Fruit fly (Drosophila melanogaster) whole organism, prepupa: ENCODE measurements around the gene CG17141.

ENCODE experiments used
- CG10669 ChIP-seq: fragments of 200-800 bp; sonication (Bioruptor generic); optimal IDR thresholded peaks from 3 replicates; lab custom pipeline; 2018; ENCODE audit warnings: missing biosample characterization, mild to moderate bottlenecking, missing genetic modification characterization, moderate library complexity
- CG11294 ChIP-seq: fragments of 200-800 bp; sonication (Bioruptor generic); IDR thresholded peaks from 2 replicates; pipeline ENCODE4 v1.3.6; 2022; ENCODE audit warnings: missing biosample characterization, missing genetic modification characterization
- CG11902 ChIP-seq: fragments of 200-800 bp; sonication (Bioruptor generic); optimal IDR thresholded peaks from 3 replicates; lab custom pipeline; 2016; ENCODE audit warnings: missing biosample characterization, missing genetic modification characterization
- CG15336 ChIP-seq: fragments of 200-800 bp; sonication (Bioruptor generic); IDR thresholded peaks from 2 replicates; pipeline ENCODE4 v1.3.6; 2022; ENCODE audit warnings: missing biosample characterization, missing genetic modification characterization
- CG1621 ChIP-seq: fragments of 200-800 bp; sonication (Bioruptor generic); optimal IDR thresholded peaks from 3 replicates; lab custom pipeline; 2018; ENCODE audit warnings: missing biosample characterization, mild to moderate bottlenecking, missing genetic modification characterization
- CG3032 ChIP-seq: fragments of 200-800 bp; optimal IDR thresholded peaks from 2 replicates; lab custom pipeline; 2019; ENCODE audit warnings: missing biosample characterization, mild to moderate bottlenecking, missing genetic modification characterization, moderate library complexity
- CG31627 ChIP-seq: fragments of 200-800 bp; sonication (Bioruptor generic); optimal IDR thresholded peaks from 3 replicates; lab custom pipeline; 2016; ENCODE audit warnings: missing biosample characterization, missing genetic modification characterization
- CG32006 ChIP-seq: fragments of 200-800 bp; sonication (Bioruptor generic); optimal IDR thresholded peaks from 3 replicates; lab custom pipeline; 2017; ENCODE audit warnings: missing biosample characterization, mild to moderate bottlenecking, missing genetic modification characterization
- CG3919 ChIP-seq: fragments of 200-800 bp; sonication (Bioruptor generic); optimal IDR thresholded peaks from 3 replicates; lab custom pipeline; 2016; ENCODE audit warnings: missing biosample characterization, missing genetic modification characterization
- CG4318 ChIP-seq: fragments of 200-800 bp; sonication (Bioruptor generic); optimal IDR thresholded peaks from 3 replicates; lab custom pipeline; 2017; ENCODE audit warnings: missing biosample characterization, mild to moderate bottlenecking, missing genetic modification characterization
- CG6276 ChIP-seq: fragments of 200-800 bp; sonication (Bioruptor generic); optimal IDR thresholded peaks from 2 replicates; lab custom pipeline; 2017; ENCODE audit warnings: missing biosample characterization, mild to moderate bottlenecking, missing genetic modification characterization
- CG6854 ChIP-seq: fragments of 200-800 bp; sonication (Bioruptor generic); optimal IDR thresholded peaks from 2 replicates; lab custom pipeline; 2017; ENCODE audit warnings: missing biosample characterization, mild to moderate bottlenecking, missing genetic modification characterization
- CG7368 ChIP-seq: fragments of 200-800 bp; sonication (Bioruptor generic); optimal IDR thresholded peaks from 3 replicates; lab custom pipeline; 2016; ENCODE audit warnings: missing biosample characterization, missing genetic modification characterization
- CG8119 ChIP-seq: fragments of 200-800 bp; sonication (Bioruptor generic); IDR thresholded peaks from 3 replicates; pipeline ENCODE4 v1.3.6; 2022; ENCODE audit warnings: missing biosample characterization, missing genetic modification characterization
- CG8632 ChIP-seq: fragments of 200-800 bp; sonication (Bioruptor generic); optimal IDR thresholded peaks from 3 replicates; lab custom pipeline; 2016; ENCODE audit warnings: missing biosample characterization, missing genetic modification characterization
- CG9139 ChIP-seq: fragments of 200-800 bp; sonication (Bioruptor generic); optimal IDR thresholded peaks from 3 replicates; lab custom pipeline; 2017; ENCODE audit warnings: missing biosample characterization, mild to moderate bottlenecking, missing genetic modification characterization
- Eip75B ChIP-seq: fragments of 200-800 bp; sonication (Bioruptor generic); optimal IDR thresholded peaks from 3 replicates; lab custom pipeline; 2016; ENCODE audit warnings: missing biosample characterization, missing genetic modification characterization
- Eip78C ChIP-seq: fragments of 200-800 bp; sonication (Bioruptor generic); peaks from one replicate; lab custom pipeline; 2016; ENCODE audit warnings: missing biosample characterization, missing genetic modification characterization
- Ets21C ChIP-seq: fragments of 200-800 bp; sonication (Bioruptor generic); optimal IDR thresholded peaks from 3 replicates; lab custom pipeline; 2016; ENCODE audit warnings: missing biosample characterization, missing genetic modification characterization
- Ets96B ChIP-seq: fragments of 200-800 bp; optimal IDR thresholded peaks from 2 replicates; lab custom pipeline; 2019; ENCODE audit warnings: missing biosample characterization, mild to moderate bottlenecking, missing genetic modification characterization, moderate library complexity
- Gug ChIP-seq: fragments of 200-800 bp; sonication (Bioruptor generic); IDR thresholded peaks from 2 replicates; pipeline ENCODE4 v1.3.6; 2022; ENCODE audit warnings: missing biosample characterization, missing genetic modification characterization
- Hr39 ChIP-seq: fragments of 200-800 bp; sonication (Bioruptor generic); optimal IDR thresholded peaks from 2 replicates; lab custom pipeline; 2016; ENCODE audit warnings: missing biosample characterization, missing genetic modification characterization
- Hr4 ChIP-seq: fragments of 200-800 bp; sonication (Bioruptor generic); optimal IDR thresholded peaks from 3 replicates; lab custom pipeline; 2016; ENCODE audit warnings: missing biosample characterization, missing genetic modification characterization
- Lpt ChIP-seq: fragments of 200-800 bp; sonication (Bioruptor generic); optimal IDR thresholded peaks from 3 replicates; lab custom pipeline; 2016; ENCODE audit warnings: missing biosample characterization, missing genetic modification characterization
- Met ChIP-seq: fragments of 200-800 bp; sonication (Bioruptor generic); optimal IDR thresholded peaks from 3 replicates; lab custom pipeline; 2016; ENCODE audit warnings: missing biosample characterization, missing genetic modification characterization
- Smox ChIP-seq: fragments of 200-800 bp; sonication (Bioruptor generic); optimal IDR thresholded peaks from 3 replicates; lab custom pipeline; 2016; ENCODE audit warnings: missing biosample characterization, missing genetic modification characterization
- Sox14 ChIP-seq: fragments of 200-800 bp; sonication (Bioruptor generic); optimal IDR thresholded peaks from 3 replicates; lab custom pipeline; 2016; ENCODE audit warnings: missing biosample characterization, missing genetic modification characterization
- Sox15 ChIP-seq: fragments of 200-800 bp; sonication (Bioruptor generic); optimal IDR thresholded peaks from 3 replicates; lab custom pipeline; 2016; ENCODE audit warnings: missing biosample characterization, missing genetic modification characterization
- achi ChIP-seq: fragments of 200-800 bp; sonication (Bioruptor generic); optimal IDR thresholded peaks from 3 replicates; lab custom pipeline; 2016; ENCODE audit warnings: missing biosample characterization, missing genetic modification characterization
- dac ChIP-seq: fragments of 200-800 bp; sonication (Bioruptor generic); optimal IDR thresholded peaks from 2 replicates; lab custom pipeline; 2017; ENCODE audit warnings: missing biosample characterization, mild to moderate bottlenecking, missing genetic modification characterization
- dsx ChIP-seq: fragments of 200-800 bp; optimal IDR thresholded peaks from 3 replicates; lab custom pipeline; 2019; ENCODE audit warnings: missing biosample characterization, mild to moderate bottlenecking, missing genetic modification characterization, moderate library complexity; ENCODE audit not compliant: poor library complexity, severe bottlenecking
- eg ChIP-seq: fragments of 200-800 bp; sonication (Bioruptor generic); IDR thresholded peaks from 3 replicates; pipeline ENCODE4 v1.3.6; 2022; ENCODE audit warnings: missing biosample characterization, missing genetic modification characterization
- esn ChIP-seq: fragments of 200-800 bp; sonication (Bioruptor generic); optimal IDR thresholded peaks from 2 replicates; lab custom pipeline; 2016; ENCODE audit warnings: missing biosample characterization, mild to moderate bottlenecking, missing genetic modification characterization, moderate library complexity
- fd59A ChIP-seq: fragments of 200-800 bp; sonication (Bioruptor generic); optimal IDR thresholded peaks from 2 replicates; lab custom pipeline; 2017; ENCODE audit warnings: missing biosample characterization, mild to moderate bottlenecking, missing genetic modification characterization, missing genetic modification reagents
- fd85E ChIP-seq: fragments of 200-800 bp; sonication (Bioruptor generic); optimal IDR thresholded peaks from 3 replicates; lab custom pipeline; 2016; ENCODE audit warnings: missing biosample characterization, missing genetic modification characterization
- fkh ChIP-seq: fragments of 200-800 bp; sonication (Bioruptor generic); optimal IDR thresholded peaks from 3 replicates; lab custom pipeline; 2017; ENCODE audit warnings: missing biosample characterization, mild to moderate bottlenecking, missing genetic modification characterization, moderate library complexity
- net ChIP-seq: fragments of 200-800 bp; sonication (Bioruptor generic); optimal IDR thresholded peaks from 3 replicates; lab custom pipeline; 2016; ENCODE audit warnings: missing biosample characterization, missing genetic modification characterization
- pdm3 ChIP-seq: fragments of 200-800 bp; sonication (Bioruptor generic); optimal IDR thresholded peaks from 3 replicates; lab custom pipeline; 2016; ENCODE audit warnings: missing biosample characterization, missing genetic modification characterization
- salr ChIP-seq, 2 experiments: fragments of 200-800 bp; sonication (Bioruptor generic); optimal IDR thresholded peaks; 3 replicates each; lab custom pipeline; 2016 to 2018; ENCODE audit warnings: missing biosample characterization in 2 of 2, missing genetic modification characterization in 2 of 2, mild to moderate bottlenecking in 1 of 2
- spab ChIP-seq: fragments of 200-800 bp; sonication (Bioruptor generic); optimal IDR thresholded peaks from 2 replicates; lab custom pipeline; 2017; ENCODE audit warnings: missing biosample characterization, mild to moderate bottlenecking, missing genetic modification characterization, missing genetic modification reagents
- ss ChIP-seq, 2 experiments: fragments of 200-800 bp; sonication (Bioruptor generic); optimal IDR thresholded peaks; 2 replicates in 1 of 2; 3 replicates in 1 of 2; lab custom pipeline; 2017 to 2018; ENCODE audit warnings: mild to moderate bottlenecking in 2 of 2, missing biosample characterization in 2 of 2, missing genetic modification characterization in 2 of 2, moderate library complexity in 1 of 2
- svp ChIP-seq: fragments of 200-800 bp; sonication (Bioruptor generic); peaks from one replicate; lab custom pipeline; 2016; ENCODE audit warnings: missing biosample characterization, missing genetic modification characterization
- topi ChIP-seq: fragments of 200-800 bp; sonication (Bioruptor generic); optimal IDR thresholded peaks from 3 replicates; lab custom pipeline; 2016; ENCODE audit warnings: missing biosample characterization, missing genetic modification characterization
- vri ChIP-seq: fragments of 200-800 bp; sonication (Bioruptor generic); optimal IDR thresholded peaks from 3 replicates; lab custom pipeline; 2016; ENCODE audit warnings: missing biosample characterization, mild to moderate bottlenecking, missing genetic modification characterization

CG17141 gene

DNA sequence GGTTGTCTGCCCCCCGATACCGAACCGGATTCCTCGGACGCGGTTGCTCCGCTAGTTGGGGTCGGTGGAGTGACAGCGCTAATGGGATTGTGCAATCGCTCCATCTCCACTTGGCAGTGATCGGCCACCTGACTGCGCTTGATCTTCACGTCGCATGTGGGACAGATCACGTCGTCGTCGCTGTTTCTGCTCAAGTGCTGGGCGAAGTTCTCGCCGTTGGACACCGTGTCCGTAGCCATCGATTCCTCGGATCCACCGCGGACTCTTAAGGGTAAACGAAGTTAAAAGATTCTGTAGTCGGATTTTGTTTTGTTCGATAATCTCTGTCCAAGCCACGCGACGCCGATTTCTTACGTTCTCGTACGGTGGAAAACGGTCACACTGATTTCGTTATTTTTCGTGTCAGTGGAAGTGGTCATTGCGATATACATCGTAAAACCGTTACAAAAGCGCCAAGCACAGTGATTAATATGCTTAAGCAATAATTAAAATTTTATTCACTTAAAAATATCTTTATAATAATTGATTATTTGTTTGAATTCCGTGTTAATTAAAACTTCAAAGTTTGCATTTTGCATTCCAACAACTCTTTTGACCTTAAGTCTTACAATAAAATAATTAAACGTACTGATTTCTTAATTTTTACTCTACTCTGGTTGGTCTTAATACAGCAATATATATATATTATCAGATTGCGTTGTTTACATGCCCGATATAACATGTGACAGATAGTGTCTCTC lies 21.2 kb downstream of the CG17141 start, which contains the start of gene RNF220 (continued):
- TF ChIP-seq Lpt (GFP tag; lab: Kevin White, UChicago) (no peak), CG8632 (GFP tag; lab: Kevin White, UChicago) (peak; percentile 23), CG32006 (GFP tag; lab: Kevin White, UChicago) (peak; percentile 48), Met (GFP tag; lab: Kevin White, UChicago) (no peak), CG9139 (GFP tag; lab: Kevin White, UChicago) (no peak), CG4318 (GFP tag; lab: Kevin White, UChicago) (peak; percentile 20), spab (GFP tag; lab: Kevin White, UChicago) (no peak), CG10669 (GFP tag; lab: Kevin White, UChicago) (peak; percentile 24), fd85E (GFP tag; lab: Kevin White, UChicago) (no peak), CG3919 (no peak), esn (GFP tag; lab: Kevin White, UChicago) (peak; percentile 28), ss (GFP tag; optimal IDR thresholded peaks at IDR 0.05; lab: Kevin White, UChicago) (no peak), CG6276 (GFP tag; lab: Kevin White, UChicago) (no peak), Eip75B (GFP tag; lab: Kevin White, UChicago) (no peak), achi (peak; percentile 31), Hr39 (GFP tag; lab: Kevin White, UChicago) (no peak), pdm3 (GFP tag; lab: Kevin White, UChicago) (peak; percentile 34), net (GFP tag; lab: Kevin White, UChicago) (peak; percentile 50), fkh (GFP tag; lab: Kevin White, UChicago) (peak; percentile 26), fd59A (GFP tag; lab: Kevin White, UChicago) (no peak), CG15336 (GFP tag; lab: Robert Waterston, UW) (0 out of 2 replicates have a peak, but pooled peaks have one; percentile 24), CG7368 (GFP tag; lab: Kevin White, UChicago) (no peak), svp (GFP tag; lab: Kevin White, UChicago) (peak; percentile 66), Gug (no peak)

DNA sequence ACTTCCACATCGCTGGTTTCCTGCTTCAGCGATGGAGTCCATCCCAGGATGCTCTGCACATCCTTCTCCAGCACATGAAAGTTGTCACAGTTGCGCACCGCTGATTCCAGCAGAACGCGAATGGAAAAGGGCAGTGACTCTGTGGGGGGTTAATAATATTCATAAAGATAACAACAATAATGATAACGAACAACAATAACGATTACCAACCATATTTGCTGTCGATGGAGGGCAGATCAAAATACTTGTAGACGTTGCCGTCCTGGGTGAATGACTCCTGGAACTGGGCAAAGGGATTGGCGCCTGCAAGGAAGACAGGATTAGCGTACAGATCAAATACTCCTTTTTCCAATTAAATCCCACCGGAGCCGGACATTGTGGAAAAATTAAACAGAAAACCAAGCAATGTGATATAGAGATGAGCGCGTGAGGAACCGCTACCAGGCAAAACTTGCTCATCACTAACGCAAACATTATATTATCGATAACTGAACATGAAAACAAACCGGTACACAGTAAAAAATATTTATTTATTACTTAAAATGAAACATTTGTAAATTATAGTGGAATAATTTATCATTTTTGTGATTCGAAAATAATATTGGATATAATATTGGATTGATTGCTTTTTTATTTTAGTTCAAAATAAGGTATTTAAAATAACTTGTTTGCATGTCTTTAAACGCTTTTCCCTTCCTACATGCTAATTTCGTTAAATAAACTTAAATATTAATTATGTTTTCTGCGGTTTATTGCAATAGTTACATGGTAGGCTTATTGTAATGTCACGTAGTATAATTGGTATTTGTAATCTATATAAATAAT lies 23.0 kb downstream of the CG17141 start, which contains the start of gene Irp-1A:
Irp-1A (minus strand) TSS at position 439 of the 825 bp plus-strand sequence.
- TF ChIP-seq CG6276 (GFP tag; lab: Kevin White, UChicago), result peak; percentile 40
- TF ChIP-seq Hr39 (GFP tag; lab: Kevin White, UChicago), result peak; percentile 33
- peak; percentile 45 for TF ChIP-seq CG8632 (GFP tag; lab: Kevin White, UChicago)
- TF ChIP-seq Sox14, result peak; percentile 46
- no peak for TF ChIP-seq CG11902 (GFP tag; lab: Kevin White, UChicago)
- TF ChIP-seq Smox, result peak; percentile 62
- TF ChIP-seq Sox15 (GFP tag; lab: Kevin White, UChicago), result peak; percentile 1
- peak; percentile 97 for TF ChIP-seq svp (GFP tag; lab: Kevin White, UChicago)
- peak; percentile 66 for TF ChIP-seq Gug
- TF ChIP-seq CG8119 (GFP tag; lab: Robert Waterston, UW), result peak; percentile 80
- peak; percentile 32 for TF ChIP-seq CG31627
- TF ChIP-seq salr (GFP tag; optimal IDR thresholded peaks at IDR 0.05; lab: Kevin White, UChicago), result peak in 1 of 2 experiments; percentile 24
- peak; percentile 55 for TF ChIP-seq net (GFP tag; lab: Kevin White, UChicago)
- TF ChIP-seq Ets21C, result no peak
- TF ChIP-seq CG4318 (GFP tag; lab: Kevin White, UChicago), result no peak
- TF ChIP-seq CG9139 (GFP tag; lab: Kevin White, UChicago), result peak; percentile 18
- no peak for TF ChIP-seq CG6854
- TF ChIP-seq Hr4 (GFP tag; lab: Kevin White, UChicago), result peak; percentile 54
- peak; percentile 22; the same call in 1 of the 2 replicates for TF ChIP-seq CG11294 (GFP tag; lab: Robert Waterston, UW)
- TF ChIP-seq dac, result no peak
- peak; percentile 89 for TF ChIP-seq Eip78C (GFP tag; lab: Kevin White, UChicago)
- peak; percentile 84; the same call in 2 of the 3 replicates for TF ChIP-seq eg (GFP tag; lab: Robert Waterston, UW)
- peak; percentile 80 for TF ChIP-seq Ets96B (tag; lab: Kevin White, UChicago)
- no peak for TF ChIP-seq CG1621 (tag; lab: Kevin White, UChicago)
- peak; percentile 52 for TF ChIP-seq achi
- peak; percentile 54 for TF ChIP-seq vri (GFP tag; lab: Kevin White, UChicago)
- TF ChIP-seq fd85E (GFP tag; lab: Kevin White, UChicago), result peak; percentile 0
- TF ChIP-seq spab (GFP tag; lab: Kevin White, UChicago), result no peak
- peak; percentile 49 for TF ChIP-seq CG7368 (GFP tag; lab: Kevin White, UChicago)
- peak; percentile 78 for TF ChIP-seq dsx
- TF ChIP-seq Lpt (GFP tag; lab: Kevin White, UChicago), result peak; percentile 54
- peak; percentile 47 for TF ChIP-seq topi
- peak; percentile 62 for TF ChIP-seq CG32006 (GFP tag; lab: Kevin White, UChicago)
- TF ChIP-seq CG3032 (tag; lab: Kevin White, UChicago), result peak; percentile 78
